Fruit fly (Drosophila melanogaster) whole organism, embryonic: ENCODE results near the gene att-ORFB.

Source experiments
- Abd-B ChIP-seq: fragments of 200-800 bp; sonication (Bioruptor generic); optimal IDR thresholded peaks from 2 replicates; lab custom pipeline; 2018; ENCODE audit warnings: missing biosample characterization, mild to moderate bottlenecking, missing genetic modification characterization, moderate library complexity
- Antp ChIP-seq: fragments of 200-800 bp; sonication (Bioruptor generic); optimal IDR thresholded peaks from 3 replicates; lab custom pipeline; 2016; ENCODE audit warnings: missing biosample characterization, missing genetic modification characterization
- Atf-2 ChIP-seq: fragments of 200-800 bp; sonication (Bioruptor generic); optimal IDR thresholded peaks from 2 replicates; lab custom pipeline; 2016; ENCODE audit warnings: missing biosample characterization, missing genetic modification characterization
- Bgb ChIP-seq: fragments of 200-800 bp; sonication (Bioruptor generic); IDR thresholded peaks from 2 replicates; pipeline ENCODE4 v1.3.6; 2022; ENCODE audit warnings: missing biosample characterization, missing genetic modification characterization; ENCODE audit not compliant: partially characterized antibody
- BtbVII ChIP-seq: fragments of 200-800 bp; sonication (Bioruptor generic); optimal IDR thresholded peaks from 3 replicates; lab custom pipeline; 2017; ENCODE audit warnings: missing biosample characterization, mild to moderate bottlenecking, missing genetic modification characterization
- CG1024 ChIP-seq: fragments of 200-800 bp; sonication (Bioruptor generic); IDR thresholded peaks from 2 replicates; pipeline ENCODE4 v1.3.6; 2022; ENCODE audit warnings: missing biosample characterization, missing genetic modification characterization
- CG10979 ChIP-seq: fragments of 200-800 bp; sonication (Bioruptor generic); optimal IDR thresholded peaks from 2 replicates; lab custom pipeline; 2018; ENCODE audit warnings: missing biosample characterization, mild to moderate bottlenecking, missing genetic modification characterization, moderate library complexity
- CG11247 ChIP-seq: fragments of 200-800 bp; sonication (Bioruptor generic); IDR thresholded peaks from 2 replicates; pipeline ENCODE4 v1.3.6; 2022; ENCODE audit warnings: missing biosample characterization, missing genetic modification characterization
- CG12071 ChIP-seq: fragments of 200-800 bp; sonication (Bioruptor generic); optimal IDR thresholded peaks from 3 replicates; lab custom pipeline; 2018; ENCODE audit warnings: missing biosample characterization, mild to moderate bottlenecking, missing genetic modification characterization
- CG12659 ChIP-seq: fragments of 200-800 bp; sonication (Bioruptor generic); optimal IDR thresholded peaks from 3 replicates; lab custom pipeline; 2017; ENCODE audit warnings: mild to moderate bottlenecking, missing biosample characterization, missing genetic modification reagents, missing genetic modification characterization
- CG14014 ChIP-seq: fragments of 200-800 bp; sonication (Bioruptor generic); IDR thresholded peaks from 2 replicates; pipeline ENCODE4 v1.3.6; 2022; ENCODE audit warnings: missing biosample characterization, missing genetic modification characterization
- CG15073 ChIP-seq: fragments of 200-800 bp; sonication (Bioruptor generic); optimal IDR thresholded peaks from 2 replicates; lab custom pipeline; 2016; ENCODE audit warnings: missing biosample characterization, missing genetic modification characterization
- CG1602 ChIP-seq: fragments of 200-800 bp; sonication (Bioruptor generic); optimal IDR thresholded peaks from 3 replicates; lab custom pipeline; 2016; ENCODE audit warnings: missing biosample characterization, missing genetic modification characterization
- CG16863 ChIP-seq: fragments of 200-800 bp; sonication (Bioruptor generic); optimal IDR thresholded peaks from 3 replicates; lab custom pipeline; 2016; ENCODE audit warnings: missing biosample characterization, missing genetic modification characterization
- CG17359 ChIP-seq: fragments of 200-800 bp; sonication (Bioruptor generic); optimal IDR thresholded peaks from 3 replicates; lab custom pipeline; 2018; ENCODE audit warnings: missing biosample characterization, mild to moderate bottlenecking, missing genetic modification characterization, moderate library complexity
- CG2712 ChIP-seq: fragments of 200-800 bp; optimal IDR thresholded peaks from 3 replicates; lab custom pipeline; 2019; ENCODE audit warnings: missing biosample characterization, mild to moderate bottlenecking, missing genetic modification characterization, moderate library complexity
- CG30020 ChIP-seq: fragments of 200-800 bp; optimal IDR thresholded peaks from 2 replicates; lab custom pipeline; 2019; ENCODE audit warnings: missing biosample characterization, mild to moderate bottlenecking, missing genetic modification characterization, moderate library complexity
- CG32767 ChIP-seq: fragments of 200-800 bp; sonication (Bioruptor generic); IDR thresholded peaks from 2 replicates; pipeline ENCODE4 v1.3.6; 2022; ENCODE audit warnings: missing biosample characterization, missing genetic modification characterization
- CG4820 ChIP-seq: fragments of 200-800 bp; sonication (Bioruptor generic); optimal IDR thresholded peaks from 3 replicates; lab custom pipeline; 2016; ENCODE audit warnings: missing biosample characterization, missing genetic modification characterization
- CG5245 ChIP-seq: fragments of 200-800 bp; sonication (Bioruptor generic); optimal IDR thresholded peaks from 3 replicates; lab custom pipeline; 2016; ENCODE audit warnings: missing biosample characterization, missing genetic modification characterization
- CG9437 ChIP-seq: fragments of 200-800 bp; sonication (Bioruptor generic); optimal IDR thresholded peaks from 2 replicates; lab custom pipeline; 2018; ENCODE audit warnings: missing biosample characterization, mild to moderate bottlenecking, missing genetic modification characterization
- Camta ChIP-seq: fragments of 200-800 bp; sonication (Bioruptor generic); optimal IDR thresholded peaks from 2 replicates; lab custom pipeline; 2016; ENCODE audit warnings: missing biosample characterization, missing genetic modification characterization
- CoRest ChIP-seq: fragments of 200-800 bp; sonication (Bioruptor generic); optimal IDR thresholded peaks from 3 replicates; lab custom pipeline; 2018; ENCODE audit warnings: missing biosample characterization, mild to moderate bottlenecking, missing genetic modification characterization, moderate library complexity
- Dbx ChIP-seq: fragments of 200-800 bp; sonication (Bioruptor generic); IDR thresholded peaks from 3 replicates; pipeline ENCODE4 v1.3.6; 2022; ENCODE audit warnings: missing biosample characterization, missing genetic modification characterization
- Deaf1 ChIP-seq: fragments of 200-800 bp; optimal IDR thresholded peaks from 3 replicates; lab custom pipeline; 2019; ENCODE audit warnings: missing biosample characterization, mild to moderate bottlenecking, missing genetic modification characterization, moderate library complexity
- Doc2 ChIP-seq: fragments of 200-800 bp; sonication (Bioruptor generic); IDR thresholded peaks from 2 replicates; pipeline ENCODE4 v1.3.6; 2022; ENCODE audit warnings: missing biosample characterization, missing genetic modification characterization
- Ets65A ChIP-seq: fragments of 200-800 bp; sonication (Bioruptor generic); peaks from one replicate; lab custom pipeline; 2016; ENCODE audit warnings: missing biosample characterization, missing genetic modification characterization
- GATAe ChIP-seq: fragments of 200-800 bp; sonication (Bioruptor generic); conservative IDR thresholded peaks from 2 replicates; pipeline ENCODE4 v1.3.6; 2022; ENCODE audit warnings: missing biosample characterization, missing genetic modification characterization
- Hr3 ChIP-seq: fragments of 200-800 bp; sonication (Bioruptor generic); optimal IDR thresholded peaks from 3 replicates; lab custom pipeline; 2016; ENCODE audit warnings: missing biosample characterization, missing genetic modification characterization
- Myb ChIP-seq: fragments of 200-800 bp; sonication (Bioruptor generic); optimal IDR thresholded peaks from 2 replicates; lab custom pipeline; 2016; ENCODE audit warnings: missing biosample characterization, missing genetic modification characterization
- Oaz ChIP-seq: fragments of 200-800 bp; sonication (Bioruptor generic); IDR thresholded peaks from 2 replicates; pipeline ENCODE4 v1.3.6; 2022; ENCODE audit warnings: missing biosample characterization, missing genetic modification characterization
- Optix ChIP-seq: fragments of 200-800 bp; sonication (Bioruptor generic); IDR thresholded peaks from 3 replicates; pipeline ENCODE4 v1.3.6; 2022; ENCODE audit warnings: missing biosample characterization, missing genetic modification characterization
- Ptx1 ChIP-seq: fragments of 200-800 bp; sonication (Bioruptor generic); IDR thresholded peaks from 2 replicates; pipeline ENCODE4 v1.3.6; 2022; ENCODE audit warnings: missing biosample characterization, missing genetic modification characterization
- bbx ChIP-seq: fragments of 200-800 bp; sonication (Bioruptor generic); IDR thresholded peaks from 2 replicates; pipeline ENCODE4 v1.3.6; 2022; ENCODE audit warnings: missing biosample characterization, missing genetic modification characterization; ENCODE audit not compliant: partially characterized antibody
- cas ChIP-seq: fragments of 200-800 bp; sonication (Bioruptor generic); IDR thresholded peaks from 2 replicates; pipeline ENCODE4 v1.3.6; 2022; ENCODE audit warnings: missing biosample characterization, missing genetic modification characterization
- fd3F ChIP-seq: fragments of 200-800 bp; sonication (Bioruptor generic); optimal IDR thresholded peaks from 2 replicates; lab custom pipeline; 2018; ENCODE audit warnings: missing biosample characterization, mild to moderate bottlenecking, missing genetic modification characterization, moderate library complexity
- gce ChIP-seq: fragments of 200-800 bp; sonication (Bioruptor generic); IDR thresholded peaks from 3 replicates; pipeline ENCODE4 v1.3.6; 2022; ENCODE audit warnings: missing biosample characterization, missing genetic modification characterization
- kay ChIP-seq: fragments of 200-800 bp; sonication (Bioruptor generic); optimal IDR thresholded peaks from 2 replicates; lab custom pipeline; 2016; ENCODE audit warnings: missing biosample characterization, missing genetic modification characterization
- lilli ChIP-seq: fragments of 200-800 bp; sonication (Bioruptor generic); optimal IDR thresholded peaks from 3 replicates; lab custom pipeline; 2016; ENCODE audit warnings: missing biosample characterization, missing genetic modification characterization
- lmd ChIP-seq: fragments of 200-800 bp; sonication (Bioruptor generic); IDR thresholded peaks from 2 replicates; pipeline ENCODE4 v1.3.6; 2022; ENCODE audit warnings: missing biosample characterization, missing genetic modification characterization
- maf-S ChIP-seq: fragments of 200-800 bp; sonication (Bioruptor generic); optimal IDR thresholded peaks from 2 replicates; lab custom pipeline; 2016; ENCODE audit warnings: missing biosample characterization, missing genetic modification characterization
- mld ChIP-seq: fragments of 200-800 bp; sonication (Bioruptor generic); IDR thresholded peaks from 3 replicates; pipeline ENCODE4 v1.3.6; 2022; ENCODE audit warnings: missing biosample characterization, missing genetic modification characterization; ENCODE audit not compliant: partially characterized antibody
- org-1 ChIP-seq: fragments of 200-800 bp; sonication (Bioruptor generic); optimal IDR thresholded peaks from 2 replicates; lab custom pipeline; 2017; ENCODE audit warnings: missing biosample characterization, missing genetic modification characterization
- pb ChIP-seq: fragments of 200-800 bp; sonication (Bioruptor generic); optimal IDR thresholded peaks from 3 replicates; lab custom pipeline; 2016; ENCODE audit warnings: missing biosample characterization, missing genetic modification characterization
- pho ChIP-seq: fragments of 200-800 bp; sonication (Bioruptor generic); optimal IDR thresholded peaks from 2 replicates; lab custom pipeline; 2016; ENCODE audit warnings: missing biosample characterization, missing genetic modification characterization
- prd ChIP-seq, 3 experiments: fragments of >200 bp in 2 of 3; fragments of 200-800 bp in 1 of 3; sonication (Bioruptor generic) in 1 of 3; optimal IDR thresholded peaks in 2 of 3; IDR thresholded peaks in 1 of 3; 2 replicates in 2 of 3; 3 replicates in 1 of 3; pipeline versions ENCODE4 v1.3.6 to Lab custom; 2017 to 2022; ENCODE audit warnings: missing biosample characterization in 1 of 3, missing genetic modification characterization in 1 of 3
- pros ChIP-seq: fragments of 200-800 bp; sonication (Bioruptor generic); optimal IDR thresholded peaks from 3 replicates; lab custom pipeline; 2019; ENCODE audit warnings: missing biosample characterization, mild to moderate bottlenecking, missing genetic modification characterization, moderate library complexity
- sna ChIP-seq: fragments of 200-800 bp; sonication (Bioruptor generic); IDR thresholded peaks from 2 replicates; pipeline ENCODE4 v1.3.6; 2022; ENCODE audit warnings: missing biosample characterization, missing genetic modification characterization; ENCODE audit not compliant: partially characterized antibody
- stwl ChIP-seq: fragments of 200-800 bp; sonication (Bioruptor generic); optimal IDR thresholded peaks from 3 replicates; lab custom pipeline; 2018; ENCODE audit warnings: missing biosample characterization, mild to moderate bottlenecking, missing genetic modification characterization, moderate library complexity

att-ORFB gene

DNA sequence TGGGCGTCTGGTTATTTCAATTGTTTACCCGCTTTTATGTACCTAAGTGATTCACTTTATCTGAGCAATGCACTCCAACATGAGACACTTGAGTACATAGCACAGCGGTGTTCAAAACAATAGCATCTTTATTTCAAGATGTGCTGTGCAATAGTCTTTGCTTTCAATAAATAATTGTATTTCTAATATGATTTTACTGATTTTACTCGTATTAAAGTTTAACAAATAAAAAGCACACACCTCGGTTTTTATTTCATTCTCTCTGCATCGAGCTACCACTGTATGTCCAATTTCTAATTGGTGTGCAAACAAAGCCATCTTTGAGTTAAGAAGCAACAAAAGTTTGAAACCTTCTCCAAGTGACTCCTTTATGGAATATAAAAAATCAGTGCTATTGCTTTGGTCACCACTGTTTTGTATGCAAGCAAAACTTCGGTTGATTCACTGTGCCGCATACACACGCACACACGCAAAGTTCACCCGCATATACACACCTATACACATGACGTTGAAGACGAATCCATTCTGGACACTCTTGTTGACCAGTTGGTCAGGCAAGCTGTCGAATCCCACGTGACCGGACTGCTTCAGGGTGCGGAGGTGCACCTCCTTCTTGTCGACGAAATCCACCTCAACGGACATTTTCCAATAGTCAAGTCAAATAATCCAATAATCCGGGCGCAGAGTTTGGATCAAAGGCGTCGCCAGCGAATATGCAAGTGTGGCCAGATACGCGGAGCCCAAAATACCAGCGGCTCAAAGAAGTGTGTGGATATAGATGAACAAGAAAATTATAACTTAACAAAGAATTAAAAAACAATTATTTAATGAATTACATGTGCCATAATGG is 33.7 kb upstream of the att-ORFB start, which contains the start of gene Septin2 (continued):
- TF ChIP-seq CG12071 (GFP tag; lab: Kevin White, UChicago) (peak; percentile 77), CG30020 (tag; lab: Kevin White, UChicago) (no peak), CG17359 (tag; lab: Kevin White, UChicago) (peak; percentile 85), Optix (no peak; the same call in 1 of the 3 replicates), Hr3 (GFP tag; lab: Kevin White, UChicago) (peak; percentile 74), Atf-2 (GFP tag; lab: Kevin White, UChicago) (peak; percentile 49), Ets65A (GFP tag; lab: Kevin White, UChicago) (no peak), CG11247 (GFP tag; lab: Robert Waterston, UW) (no peak), CG9437 (GFP tag; lab: Kevin White, UChicago) (peak; percentile 65), pho (GFP tag; lab: Kevin White, UChicago) (peak; percentile 46), Dbx (GFP tag; lab: Robert Waterston, UW) (no peak), CG5245 (GFP tag; lab: Kevin White, UChicago) (peak; percentile 42), org-1 (GFP tag; lab: Kevin White, UChicago) (peak; percentile 82), Antp (peak; percentile 25), cas (GFP tag; lab: Robert Waterston, UW) (no peak), CG32767 (GFP tag; lab: Robert Waterston, UW) (peak; percentile 59; the same call in 1 of the 2 replicates), Camta (GFP tag; lab: Kevin White, UChicago) (peak; percentile 53), fd3F (GFP tag; lab: Kevin White, UChicago) (peak; percentile 54), pb (GFP tag; lab: Kevin White, UChicago) (no peak), gce (GFP tag; lab: Robert Waterston, UW) (no peak), BtbVII (GFP tag; lab: Kevin White, UChicago) (peak; percentile 77), CoRest (tag; lab: Kevin White, UChicago) (peak; percentile 82), Ptx1 (GFP tag; lab: Robert Waterston, UW) (peak; percentile 66), Bgb (GFP tag; lab: Robert Waterston, UW) (no peak), Myb (GFP tag; lab: Kevin White, UChicago) (peak; percentile 17), kay (peak; percentile 68), Oaz (GFP tag; lab: Robert Waterston, UW) (no peak), Doc2 (no peak), CG16863 (GFP tag; lab: Kevin White, UChicago) (peak; percentile 80), CG14014 (GFP tag; lab: Robert Waterston, UW) (peak; percentile 38; the same call in 1 of the 2 replicates), stwl (tag; lab: Kevin White, UChicago) (no peak), prd (optimal IDR thresholded peaks at IDR 0.05; lab: Kevin White, UChicago) (no peak), prd (GFP tag; IDR thresholded peaks at IDR 0.05; lab: Robert Waterston, UW) (peak; percentile 72), CG2712 (tag; lab: Kevin White, UChicago) (peak; percentile 84), GATAe (GFP tag; lab: Robert Waterston, UW) (no peak), lilli (GFP tag; lab: Kevin White, UChicago) (peak; percentile 66), Deaf1 (tag; lab: Kevin White, UChicago) (peak; percentile 47), maf-S (GFP tag; lab: Kevin White, UChicago) (peak; percentile 23), CG12659 (GFP tag; lab: Kevin White, UChicago) (peak; percentile 72), CG4820 (peak; percentile 82), pros (GFP tag; lab: Kevin White, UChicago) (no peak), CG15073 (GFP tag; lab: Kevin White, UChicago) (peak; percentile 50), sna (peak; percentile 42; the same call in 1 of the 2 replicates), CG10979 (peak; percentile 89), CG1024 (GFP tag; lab: Robert Waterston, UW) (0 out of 2 replicates have a peak, but pooled peaks have one; percentile 2), lmd (GFP tag; lab: Robert Waterston, UW) (peak; percentile 73), CG1602 (GFP tag; lab: Kevin White, UChicago) (peak; percentile 73), mld (no peak), bbx (GFP tag; lab: Robert Waterston, UW) (no peak), Abd-B (GFP tag; lab: Kevin White, UChicago) (no peak)
